Worm (Caenorhabditis elegans): ENCODE data around the gene C16D9.3.

The C16D9.3 gene

ce11 chrV:8247311-8248105 lies 7.7 kb upstream of the C16D9.3 start (continued):
- TF ChIP-seq snpc-4 (tag; optimal IDR thresholded peaks at IDR 0.05) (peak; percentile 91), nhr-10 (tag; optimal IDR thresholded peaks at IDR 0.05) (no peak), aly-2 (tag; optimal IDR thresholded peaks at IDR 0.05) (no peak), lir-3 (tag; optimal IDR thresholded peaks at IDR 0.05) (no peak), hlh-11 (tag; optimal IDR thresholded peaks at IDR 0.05) (peak; percentile 79), nhr-11 (tag; optimal IDR thresholded peaks at IDR 0.05) (no peak), F10B5.3 (tag; optimal IDR thresholded peaks at IDR 0.05) (peak; percentile 69), pha-4 (GFP tag; IDR thresholded peaks at IDR 0.05) (peak; percentile 57; the same call in 1 of the 2 replicates), pha-4 (tag; optimal IDR thresholded peaks at IDR 0.05) (no peak), nhr-42 (GFP tag; IDR thresholded peaks at IDR 0.05) (no peak), ceh-28 (tag; optimal IDR thresholded peaks at IDR 0.05) (no peak), nhr-48 (tag; optimal IDR thresholded peaks at IDR 0.05) (peak; percentile 73), spr-3 (GFP tag; optimal IDR thresholded peaks at IDR 0.05) (no peak), lin-1 (GFP tag; IDR thresholded peaks at IDR 0.05) (peak; percentile 51; the same call in 1 of the 2 replicates), tag-97 (GFP tag; IDR thresholded peaks at IDR 0.05) (no peak), daf-16 (GFP tag; optimal IDR thresholded peaks at IDR 0.05) (peak; percentile 12 to 78), daf-16 (tag; optimal IDR thresholded peaks at IDR 0.05) (peak; percentile 86), php-3 (GFP tag; IDR thresholded peaks at IDR 0.05) (peak; percentile 61), ceh-44 (GFP tag; IDR thresholded peaks at IDR 0.05) (peak; percentile 62; the same call in 1 of the 2 replicates), Y5F2A.4 (GFP tag; optimal IDR thresholded peaks at IDR 0.05) (no peak), zip-11 (GFP tag; IDR thresholded peaks at IDR 0.05) (no peak), mes-2 (tag; optimal IDR thresholded peaks at IDR 0.05; ENCODE audit: poor library complexity, severe bottlenecking) (peak; percentile 87), arid-1 (GFP tag; conservative IDR thresholded peaks at IDR 0.05) (peak; percentile 36; the same call in 1 of the 2 replicates), Y105C5A.15 (GFP tag; IDR thresholded peaks at IDR 0.05) (no peak), ceh-20 (GFP tag; IDR thresholded peaks at IDR 0.05) (peak; percentile 24; the same call in 1 of the 2 replicates), vab-7 (GFP tag; IDR thresholded peaks at IDR 0.05) (0 out of 2 replicates have a peak, but pooled peaks have one; percentile 22), fkh-10 (GFP tag; optimal IDR thresholded peaks at IDR 0.05) (no peak), fos-1 (tag; optimal IDR thresholded peaks at IDR 0.05) (no peak), unc-130 (GFP tag; optimal IDR thresholded peaks at IDR 0.05) (peak; percentile 29), nhr-25 (tag; optimal IDR thresholded peaks at IDR 0.05; ENCODE audit: borderline replicate concordance, insufficient read depth) (no peak), T20F7.1 (GFP tag; optimal IDR thresholded peaks at IDR 0.05) (peak; percentile 53), daf-8 (GFP tag; IDR thresholded peaks at IDR 0.05) (no peak), mep-1 (tag; optimal IDR thresholded peaks at IDR 0.05) (peak; percentile 84), ceh-82 (tag; optimal IDR thresholded peaks at IDR 0.05) (no peak)

ce11 chrV:8245457-8245856 lies 5.6 kb upstream of the C16D9.3 start, which contains the start of gene C16D9.5:
Gene C16D9.5 (minus strand): TSS chrV:8245557.
- TF ChIP-seq nhr-28 (tag; optimal IDR thresholded peaks at IDR 0.05) (no peak), ceh-44 (GFP tag; IDR thresholded peaks at IDR 0.05) (no peak)

ce11 chrV:8243201-8243600 lies 3.4 kb upstream of the C16D9.3 start:
- TF ChIP-seq zip-11 (GFP tag; IDR thresholded peaks at IDR 0.05) (no peak), spr-3 (GFP tag; optimal IDR thresholded peaks at IDR 0.05) (no peak), nhr-76 (tag; optimal IDR thresholded peaks at IDR 0.05) (no peak), unc-62 (GFP tag; optimal IDR thresholded peaks at IDR 0.05 in 1 of 2) (peak in 1 of 2 experiments; percentile 64), unc-62 (tag; optimal IDR thresholded peaks at IDR 0.05) (no peak), gei-8 (GFP tag; optimal IDR thresholded peaks at IDR 0.05) (no peak), rbr-2 (tag; optimal IDR thresholded peaks at IDR 0.05) (no peak), nhr-28 (tag; optimal IDR thresholded peaks at IDR 0.05) (peak; percentile 48), jun-1 (tag; optimal IDR thresholded peaks at IDR 0.05) (no peak), spr-1 (tag; optimal IDR thresholded peaks at IDR 0.05) (no peak), snpc-1.2 (GFP tag; IDR thresholded peaks at IDR 0.05) (no peak), hlh-30 (tag; optimal IDR thresholded peaks at IDR 0.05; ENCODE audit: insufficient read depth) (no peak), mdl-1 (tag; optimal IDR thresholded peaks at IDR 0.05) (no peak), madf-9 (GFP tag; conservative IDR thresholded peaks at IDR 0.05) (no peak), mxl-2 (GFP tag; conservative IDR thresholded peaks at IDR 0.05) (no peak), ceh-44 (GFP tag; IDR thresholded peaks at IDR 0.05) (no peak), F44E2.7 (GFP tag; IDR thresholded peaks at IDR 0.05) (no peak), daf-16 (GFP tag; optimal IDR thresholded peaks at IDR 0.05) (no peak), daf-16 (tag; optimal IDR thresholded peaks at IDR 0.05) (peak; percentile 26)

Measured in whole organism, L4 larva.